Fruit fly (Drosophila melanogaster) whole organism, embryonic: Measurements from ENCODE around the gene Hsp70Aa.

Experiments used
- BtbVII ChIP-seq: fragments of 200-800 bp; sonication (Bioruptor generic); optimal IDR thresholded peaks from 3 replicates; lab custom pipeline; 2017; ENCODE audit warnings: missing biosample characterization, mild to moderate bottlenecking, missing genetic modification characterization
- CG10209 ChIP-seq: fragments of 200-800 bp; sonication (Bioruptor generic); optimal IDR thresholded peaks from 3 replicates; lab custom pipeline; 2017; ENCODE audit warnings: missing biosample characterization, mild to moderate bottlenecking, missing genetic modification characterization, missing genetic modification reagents
- CG12219 ChIP-seq: fragments of 200-800 bp; sonication (Bioruptor generic); optimal IDR thresholded peaks from 3 replicates; lab custom pipeline; 2018; ENCODE audit warnings: missing biosample characterization, mild to moderate bottlenecking, missing genetic modification characterization
- CG12236 ChIP-seq: fragments of 200-800 bp; sonication (Bioruptor generic); optimal IDR thresholded peaks from 2 replicates; lab custom pipeline; 2016; ENCODE audit warnings: missing biosample characterization, missing genetic modification characterization
- CG12391 ChIP-seq: fragments of 200-800 bp; sonication (Bioruptor generic); optimal IDR thresholded peaks from 3 replicates; lab custom pipeline; 2018; ENCODE audit warnings: missing biosample characterization, mild to moderate bottlenecking, missing genetic modification characterization, moderate library complexity
- CG12769 ChIP-seq: fragments of 200-800 bp; sonication (Bioruptor generic); optimal IDR thresholded peaks from 2 replicates; lab custom pipeline; 2019; ENCODE audit warnings: missing biosample characterization, mild to moderate bottlenecking, missing genetic modification characterization, moderate library complexity
- CG13123 ChIP-seq: fragments of 200-800 bp; sonication (Bioruptor generic); optimal IDR thresholded peaks from 2 replicates; lab custom pipeline; 2016; ENCODE audit warnings: missing biosample characterization, missing genetic modification characterization
- CG13624 ChIP-seq: fragments of 200-800 bp; sonication (Bioruptor generic); optimal IDR thresholded peaks from 2 replicates; lab custom pipeline; 2016; ENCODE audit warnings: missing biosample characterization, missing genetic modification characterization
- CG16815 ChIP-seq: fragments of 200-800 bp; sonication (Bioruptor generic); optimal IDR thresholded peaks from 3 replicates; lab custom pipeline; 2017; ENCODE audit warnings: missing biosample characterization, mild to moderate bottlenecking, missing genetic modification characterization
- CG17612 ChIP-seq: fragments of 200-800 bp; sonication (Bioruptor generic); IDR thresholded peaks from 2 replicates; pipeline ENCODE4 v1.3.6; 2022; ENCODE audit warnings: missing biosample characterization, missing genetic modification characterization
- CG2120 ChIP-seq: fragments of 200-800 bp; sonication (Bioruptor generic); optimal IDR thresholded peaks from 3 replicates; lab custom pipeline; 2016; ENCODE audit warnings: missing biosample characterization, missing genetic modification characterization
- CG2875 ChIP-seq: fragments of 200-800 bp; sonication (Bioruptor generic); optimal IDR thresholded peaks from 2 replicates; lab custom pipeline; 2017; ENCODE audit warnings: missing biosample characterization, mild to moderate bottlenecking, missing genetic modification characterization, missing genetic modification reagents
- CG6813 ChIP-seq: fragments of 200-800 bp; sonication (Bioruptor generic); optimal IDR thresholded peaks from 2 replicates; lab custom pipeline; 2017; ENCODE audit warnings: missing biosample characterization, missing genetic modification characterization, mild to moderate bottlenecking, moderate library complexity, missing genetic modification reagents
- CG7839 ChIP-seq: fragments of 200-800 bp; sonication (Bioruptor generic); optimal IDR thresholded peaks from 3 replicates; lab custom pipeline; 2018; ENCODE audit warnings: missing biosample characterization, mild to moderate bottlenecking, missing genetic modification characterization, moderate library complexity
- CG8478 ChIP-seq: fragments of >200 bp; optimal IDR thresholded peaks from 2 replicates; lab custom pipeline; 2018
- CG9215 ChIP-seq: fragments of 200-800 bp; sonication (Bioruptor generic); IDR thresholded peaks from 2 replicates; pipeline ENCODE4 v1.3.6; 2022; ENCODE audit warnings: missing biosample characterization, missing genetic modification characterization
- Dip3 ChIP-seq: fragments of 200-800 bp; sonication (Bioruptor generic); optimal IDR thresholded peaks from 3 replicates; lab custom pipeline; 2016; ENCODE audit warnings: missing biosample characterization, missing genetic modification characterization
- Fer3 ChIP-seq: fragments of 200-800 bp; sonication (Bioruptor generic); optimal IDR thresholded peaks from 2 replicates; lab custom pipeline; 2018; ENCODE audit warnings: missing biosample characterization, mild to moderate bottlenecking, missing genetic modification characterization, moderate library complexity
- H2.0 ChIP-seq: fragments of 200-800 bp; sonication (Bioruptor generic); IDR thresholded peaks from 2 replicates; pipeline ENCODE4 v1.3.6; 2022; ENCODE audit warnings: missing biosample characterization, missing genetic modification characterization
- Jarid2 ChIP-seq: fragments of 200-800 bp; sonication (Bioruptor generic); optimal IDR thresholded peaks from 3 replicates; lab custom pipeline; 2017; ENCODE audit warnings: mild to moderate bottlenecking, missing biosample characterization, missing genetic modification reagents, missing genetic modification characterization
- MTF-1 ChIP-seq: fragments of 200-800 bp; sonication (Bioruptor generic); optimal IDR thresholded peaks from 2 replicates; lab custom pipeline; 2018; ENCODE audit warnings: missing biosample characterization, mild to moderate bottlenecking, missing genetic modification characterization, borderline replicate concordance
- Med ChIP-seq: fragments of 200-800 bp; sonication (Bioruptor generic); peaks from one replicate; lab custom pipeline; 2016; ENCODE audit warnings: missing biosample characterization, missing genetic modification characterization, mild to moderate bottlenecking, inconsistent platforms, moderate library complexity
- Meics ChIP-seq: fragments of 200-800 bp; sonication (Bioruptor generic); optimal IDR thresholded peaks from 2 replicates; lab custom pipeline; 2017; ENCODE audit warnings: missing biosample characterization, mild to moderate bottlenecking, missing genetic modification characterization
- Mes4 ChIP-seq: fragments of 200-800 bp; sonication (Bioruptor generic); optimal IDR thresholded peaks from 2 replicates; lab custom pipeline; 2016; ENCODE audit warnings: missing biosample characterization, missing genetic modification characterization
- NC2α ChIP-seq: fragments of 200-800 bp; sonication (Bioruptor generic); optimal IDR thresholded peaks from 2 replicates; lab custom pipeline; 2016; ENCODE audit warnings: missing biosample characterization, missing genetic modification characterization
- NFAT ChIP-seq: fragments of 200-800 bp; sonication (Bioruptor generic); IDR thresholded peaks from 2 replicates; pipeline ENCODE4 v1.3.6; 2022; ENCODE audit warnings: missing biosample characterization, missing genetic modification characterization
- NK7.1 ChIP-seq: fragments of 200-800 bp; sonication (Bioruptor generic); optimal IDR thresholded peaks from 3 replicates; lab custom pipeline; 2016; ENCODE audit warnings: missing biosample characterization, missing genetic modification characterization
- Ssrp ChIP-seq: fragments of 200-800 bp; sonication (Bioruptor generic); optimal IDR thresholded peaks from 2 replicates; lab custom pipeline; 2018; ENCODE audit warnings: missing biosample characterization, mild to moderate bottlenecking, missing genetic modification characterization, moderate library complexity
- Stat92E ChIP-seq, 3 experiments: fragments of >200 bp in 2 of 3; fragments of 200-800 bp in 1 of 3; sonication (Bioruptor generic) in 1 of 3; optimal IDR thresholded peaks; 2 replicates each; lab custom pipeline; 2017 to 2019; ENCODE audit warnings: missing biosample characterization in 3 of 3, missing genetic modification characterization in 3 of 3, mild to moderate bottlenecking in 1 of 3, moderate library complexity in 1 of 3
- Vsx1 ChIP-seq: fragments of 200-800 bp; sonication (Bioruptor generic); optimal IDR thresholded peaks from 2 replicates; lab custom pipeline; 2017; ENCODE audit warnings: missing biosample characterization, mild to moderate bottlenecking, missing genetic modification characterization, missing genetic modification reagents
- ac ChIP-seq: fragments of 200-800 bp; sonication (Bioruptor generic); optimal IDR thresholded peaks from 3 replicates; lab custom pipeline; 2017; ENCODE audit warnings: missing biosample characterization, mild to moderate bottlenecking, missing genetic modification characterization
- ap ChIP-seq: fragments of 200-800 bp; sonication (Bioruptor generic); IDR thresholded peaks from 2 replicates; pipeline ENCODE4 v1.3.6; 2022; ENCODE audit warnings: missing biosample characterization, missing genetic modification characterization
- ash1 ChIP-seq: fragments of 200-800 bp; sonication (Bioruptor generic); optimal IDR thresholded peaks from 2 replicates; lab custom pipeline; 2018; ENCODE audit warnings: missing biosample characterization, mild to moderate bottlenecking, missing genetic modification characterization
- bsh ChIP-seq, 2 experiments: fragments of 200-800 bp; sonication (Bioruptor generic); optimal IDR thresholded peaks; 2 replicates each; lab custom pipeline; 2017 to 2018; ENCODE audit warnings: mild to moderate bottlenecking in 2 of 2, missing biosample characterization in 2 of 2, missing genetic modification characterization in 2 of 2, moderate library complexity in 1 of 2
- cas ChIP-seq: fragments of 200-800 bp; sonication (Bioruptor generic); IDR thresholded peaks from 2 replicates; pipeline ENCODE4 v1.3.6; 2022; ENCODE audit warnings: missing biosample characterization, missing genetic modification characterization
- crol ChIP-seq: fragments of 200-800 bp; sonication (Bioruptor generic); IDR thresholded peaks from 2 replicates; pipeline ENCODE4 v1.3.6; 2022; ENCODE audit warnings: missing biosample characterization, missing genetic modification characterization
- cwo ChIP-seq: fragments of 200-800 bp; sonication (Bioruptor generic); optimal IDR thresholded peaks from 3 replicates; lab custom pipeline; 2017; ENCODE audit warnings: missing biosample characterization, missing genetic modification characterization, mild to moderate bottlenecking, moderate library complexity, missing genetic modification reagents
- fd3F ChIP-seq: fragments of 200-800 bp; sonication (Bioruptor generic); optimal IDR thresholded peaks from 2 replicates; lab custom pipeline; 2018; ENCODE audit warnings: missing biosample characterization, mild to moderate bottlenecking, missing genetic modification characterization, moderate library complexity
- gcm ChIP-seq: fragments of 200-800 bp; sonication (Bioruptor generic); optimal IDR thresholded peaks from 2 replicates; lab custom pipeline; 2019; ENCODE audit warnings: missing biosample characterization, mild to moderate bottlenecking, missing genetic modification characterization, moderate library complexity
- gfzf ChIP-seq: fragments of 200-800 bp; sonication (Bioruptor generic); optimal IDR thresholded peaks from 2 replicates; lab custom pipeline; 2016; ENCODE audit warnings: missing biosample characterization, mild to moderate bottlenecking, missing genetic modification characterization, moderate library complexity
- gro ChIP-seq: fragments of 200-800 bp; sonication (Bioruptor generic); optimal IDR thresholded peaks from 2 replicates; lab custom pipeline; 2016; ENCODE audit warnings: missing biosample characterization, missing genetic modification characterization
- hth ChIP-seq: fragments of >200 bp; optimal IDR thresholded peaks from 2 replicates; lab custom pipeline; 2017; ENCODE audit warnings: inconsistent platforms
- jing ChIP-seq: fragments of 200-800 bp; sonication (Bioruptor generic); optimal IDR thresholded peaks from 2 replicates; lab custom pipeline; 2018; ENCODE audit warnings: missing biosample characterization, mild to moderate bottlenecking, missing genetic modification characterization
- kah ChIP-seq: fragments of 200-800 bp; sonication (Bioruptor generic); optimal IDR thresholded peaks from 2 replicates; lab custom pipeline; 2018; ENCODE audit warnings: missing biosample characterization, mild to moderate bottlenecking, missing genetic modification characterization
- nom ChIP-seq: fragments of 200-800 bp; sonication (Bioruptor generic); optimal IDR thresholded peaks from 2 replicates; lab custom pipeline; 2017; ENCODE audit warnings: missing biosample characterization, missing genetic modification characterization, mild to moderate bottlenecking, moderate library complexity, missing genetic modification reagents
- onecut ChIP-seq: fragments of 200-800 bp; sonication (Bioruptor generic); IDR thresholded peaks from 2 replicates; pipeline ENCODE4 v1.3.6; 2022; ENCODE audit warnings: missing biosample characterization, missing genetic modification characterization
- sima ChIP-seq: fragments of 200-800 bp; sonication (Bioruptor generic); optimal IDR thresholded peaks from 2 replicates; lab custom pipeline; 2016; ENCODE audit warnings: missing biosample characterization, missing genetic modification characterization
- twi ChIP-seq: fragments of 200-800 bp; optimal IDR thresholded peaks from 2 replicates; lab custom pipeline; 2019; ENCODE audit warnings: missing biosample characterization, mild to moderate bottlenecking, missing genetic modification characterization, moderate library complexity
- unc-4 ChIP-seq: fragments of 200-800 bp; sonication (Bioruptor generic); IDR thresholded peaks from 2 replicates; pipeline ENCODE4 v1.3.6; 2022; ENCODE audit warnings: missing biosample characterization, missing genetic modification characterization; ENCODE audit not compliant: partially characterized antibody
- wor ChIP-seq: fragments of 200-800 bp; sonication (Bioruptor generic); IDR thresholded peaks from 2 replicates; pipeline ENCODE4 v1.3.6; 2022; ENCODE audit warnings: missing biosample characterization, missing genetic modification characterization
- zen2 ChIP-seq: fragments of 200-800 bp; sonication (Bioruptor generic); IDR thresholded peaks from 3 replicates; pipeline ENCODE4 v1.3.6; 2022; ENCODE audit warnings: missing biosample characterization, missing genetic modification characterization; ENCODE audit not compliant: partially characterized antibody

The Hsp70Aa gene

dm6 chr3R:11948903-11949358, 7.4 kb downstream of the Hsp70Aa start, which contains the start of gene Cad87A (continued):
- TF ChIP-seq gfzf (GFP tag; lab: Kevin White, UChicago) (peak; percentile 91), CG7839 (tag; lab: Kevin White, UChicago) (no peak), crol (GFP tag; lab: Robert Waterston, UW) (no peak), CG17612 (GFP tag; lab: Robert Waterston, UW) (no peak), unc-4 (no peak), fd3F (GFP tag; lab: Kevin White, UChicago) (no peak), H2.0 (GFP tag; lab: Robert Waterston, UW) (no peak), CG9215 (GFP tag; lab: Robert Waterston, UW) (no peak), CG12769 (tag; lab: Kevin White, UChicago) (peak; percentile 52), Jarid2 (peak; percentile 96), cwo (GFP tag; lab: Kevin White, UChicago) (no peak), CG13624 (GFP tag; lab: Kevin White, UChicago) (no peak), Stat92E (GFP tag; optimal IDR thresholded peaks at IDR 0.05; lab: Kevin White, UChicago) (peak in 1 of 3 experiments; percentile 62), jing (GFP tag; lab: Kevin White, UChicago) (no peak), Meics (GFP tag; lab: Kevin White, UChicago) (no peak), Fer3 (peak; percentile 13), CG16815 (GFP tag; lab: Kevin White, UChicago) (no peak), NFAT (GFP tag; lab: Robert Waterston, UW) (no peak), ac (GFP tag; lab: Kevin White, UChicago) (no peak), Ssrp (tag; lab: Kevin White, UChicago) (no peak), Dip3 (no peak), ash1 (GFP tag; lab: Kevin White, UChicago) (no peak), CG12391 (tag; lab: Kevin White, UChicago) (no peak), CG2875 (GFP tag; lab: Kevin White, UChicago) (peak; percentile 50), ap (no peak), cas (GFP tag; lab: Robert Waterston, UW) (no peak), NK7.1 (peak; percentile 7), Mes4 (no peak), gcm (no peak), CG10209 (GFP tag; lab: Kevin White, UChicago) (no peak), CG13123 (GFP tag; lab: Kevin White, UChicago) (no peak), CG8478 (lab: Kevin White, UChicago) (no peak), gro (GFP tag; lab: Kevin White, UChicago) (peak; percentile 82), twi (no peak), BtbVII (GFP tag; lab: Kevin White, UChicago) (no peak), onecut (peak; percentile 54), Vsx1 (GFP tag; lab: Kevin White, UChicago) (peak; percentile 67), bsh (GFP tag; optimal IDR thresholded peaks at IDR 0.05; lab: Kevin White, UChicago) (no peak), CG2120 (GFP tag; lab: Kevin White, UChicago) (no peak), zen2 (GFP tag; lab: Robert Waterston, UW) (no peak), hth (lab: Kevin White, UChicago) (no peak), sima (GFP tag; lab: Kevin White, UChicago) (no peak), wor (GFP tag; lab: Robert Waterston, UW) (no peak), kah (GFP tag; lab: Kevin White, UChicago) (peak; percentile 97), Med (GFP tag; lab: Kevin White, UChicago) (peak; percentile 91), nom (GFP tag; lab: Kevin White, UChicago) (peak; percentile 77), CG12219 (peak; percentile 9), CG6813 (GFP tag; lab: Kevin White, UChicago) (peak; percentile 11), CG12236 (GFP tag; lab: Kevin White, UChicago) (no peak), NC2α (no peak), MTF-1 (GFP tag; lab: Kevin White, UChicago) (peak; percentile 58)
